Fruit fly (Drosophila melanogaster): ENCODE results near the gene CG42238.

The CG42238 gene

dm6 chr2L:20995883-20996443, 56.0 kb downstream of the CG42238 start:
- TF ChIP-seq ey (GFP tag; optimal IDR thresholded peaks at IDR 0.05): no peak
- TF ChIP-seq N (GFP tag; optimal IDR thresholded peaks at IDR 0.05): no peak
- TF ChIP-seq usp (GFP tag; optimal IDR thresholded peaks at IDR 0.05): no peak
- TF ChIP-seq Abd-B (GFP tag; optimal IDR thresholded peaks at IDR 0.05): no peak
- no peak for TF ChIP-seq jim (GFP tag; optimal IDR thresholded peaks at IDR 0.05)
- no peak for TF ChIP-seq sv (GFP tag; optimal IDR thresholded peaks at IDR 0.05)
- TF ChIP-seq Mio (GFP tag; optimal IDR thresholded peaks at IDR 0.05): no peak
- TF ChIP-seq psq (GFP tag; optimal IDR thresholded peaks at IDR 0.05): no peak
- no peak for TF ChIP-seq Dfd (GFP tag; optimal IDR thresholded peaks at IDR 0.05)
- no peak for TF ChIP-seq h (GFP tag; optimal IDR thresholded peaks at IDR 0.05)
- TF ChIP-seq CG9705 (GFP tag; optimal IDR thresholded peaks at IDR 0.05): no peak
- TF ChIP-seq br (GFP tag; optimal IDR thresholded peaks at IDR 0.05): no peak
- no peak for TF ChIP-seq CrebA (GFP tag; optimal IDR thresholded peaks at IDR 0.05; ENCODE audit: borderline replicate concordance)

dm6 chr2L:20994686-20995532, 57.1 kb downstream of the CG42238 start:
- TF ChIP-seq N (GFP tag; optimal IDR thresholded peaks at IDR 0.05): no peak
- no peak for TF ChIP-seq fru (GFP tag; optimal IDR thresholded peaks at IDR 0.05)
- TF ChIP-seq jim (GFP tag; optimal IDR thresholded peaks at IDR 0.05): no peak
- no peak for TF ChIP-seq Hr83 (GFP tag; optimal IDR thresholded peaks at IDR 0.05; ENCODE audit: poor library complexity, severe bottlenecking)
- TF ChIP-seq Hnf4 (GFP tag; optimal IDR thresholded peaks at IDR 0.05): no peak
- TF ChIP-seq Vsx2 (GFP tag; optimal IDR thresholded peaks at IDR 0.05; ENCODE audit: partially characterized antibody): no peak
- TF ChIP-seq woc (GFP tag; optimal IDR thresholded peaks at IDR 0.05): no peak
- TF ChIP-seq CG32264 (GFP tag; optimal IDR thresholded peaks at IDR 0.05): no peak
- TF ChIP-seq Mio (GFP tag; optimal IDR thresholded peaks at IDR 0.05): no peak
- TF ChIP-seq Rel (GFP tag; optimal IDR thresholded peaks at IDR 0.05): no peak
- no peak for TF ChIP-seq Rel (tag; optimal IDR thresholded peaks at IDR 0.05)

dm6 chr2L:20991528-20991927, 60.4 kb downstream of the CG42238 start:
- TF ChIP-seq Hr78 (GFP tag; optimal IDR thresholded peaks at IDR 0.05) (no peak), Vsx2 (GFP tag; optimal IDR thresholded peaks at IDR 0.05; ENCODE audit: partially characterized antibody) (no peak), tai (GFP tag; optimal IDR thresholded peaks at IDR 0.05) (no peak), Rel (GFP tag; optimal IDR thresholded peaks at IDR 0.05) (no peak), Rel (tag; optimal IDR thresholded peaks at IDR 0.05) (no peak), woc (GFP tag; optimal IDR thresholded peaks at IDR 0.05) (no peak), HLH106 (tag; optimal IDR thresholded peaks at IDR 0.05) (no peak), ey (GFP tag; optimal IDR thresholded peaks at IDR 0.05) (no peak), Hr83 (GFP tag; optimal IDR thresholded peaks at IDR 0.05; ENCODE audit: poor library complexity, severe bottlenecking) (no peak), N (GFP tag; optimal IDR thresholded peaks at IDR 0.05) (no peak), h (GFP tag; optimal IDR thresholded peaks at IDR 0.05) (no peak), Myc (optimal IDR thresholded peaks at IDR 0.05) (no peak), Hnf4 (GFP tag; optimal IDR thresholded peaks at IDR 0.05) (no peak), Dif (GFP tag; optimal IDR thresholded peaks at IDR 0.05; ENCODE audit: partially characterized antibody) (no peak), sage (GFP tag; optimal IDR thresholded peaks at IDR 0.05) (no peak), dmrt93B (GFP tag; optimal IDR thresholded peaks at IDR 0.05) (no peak), CG32264 (GFP tag; optimal IDR thresholded peaks at IDR 0.05) (no peak)

- TF ChIP-seq lola (GFP tag; optimal IDR thresholded peaks at IDR 0.05) (no peak), usp (GFP tag; optimal IDR thresholded peaks at IDR 0.05) (no peak), Hr78 (GFP tag; optimal IDR thresholded peaks at IDR 0.05) (no peak), pan (optimal IDR thresholded peaks at IDR 0.05) (no peak), Vsx2 (GFP tag; optimal IDR thresholded peaks at IDR 0.05; ENCODE audit: partially characterized antibody) (no peak), rgr (GFP tag; optimal IDR thresholded peaks at IDR 0.05) (no peak), CG9705 (GFP tag; optimal IDR thresholded peaks at IDR 0.05) (no peak), foxo (GFP tag; optimal IDR thresholded peaks at IDR 0.05) (no peak), Sp1 (GFP tag; optimal IDR thresholded peaks at IDR 0.05) (no peak), jim (GFP tag; optimal IDR thresholded peaks at IDR 0.05) (no peak), psq (GFP tag; optimal IDR thresholded peaks at IDR 0.05) (no peak), Jra (GFP tag; optimal IDR thresholded peaks at IDR 0.05) (no peak), dmrt93B (GFP tag; optimal IDR thresholded peaks at IDR 0.05) (no peak), br (GFP tag; optimal IDR thresholded peaks at IDR 0.05) (no peak), GATAd (GFP tag; optimal IDR thresholded peaks at IDR 0.05) (no peak)
Observed at dm6 chr2L:20990230-20990629, 61.7 kb downstream of the CG42238 start.
